Fruit fly (Drosophila melanogaster) whole organism, prepupa: Measurements from ENCODE around the gene CG14187.

ENCODE experiments used
- CG11762 ChIP-seq: fragments of 200-800 bp; sonication (Bioruptor generic); optimal IDR thresholded peaks from 3 replicates; lab custom pipeline; 2016; ENCODE audit warnings: missing biosample characterization, missing genetic modification characterization; ENCODE audit not compliant: insufficient read depth
- CG32006 ChIP-seq: fragments of 200-800 bp; sonication (Bioruptor generic); optimal IDR thresholded peaks from 3 replicates; lab custom pipeline; 2017; ENCODE audit warnings: missing biosample characterization, mild to moderate bottlenecking, missing genetic modification characterization
- CG4318 ChIP-seq: fragments of 200-800 bp; sonication (Bioruptor generic); optimal IDR thresholded peaks from 3 replicates; lab custom pipeline; 2017; ENCODE audit warnings: missing biosample characterization, mild to moderate bottlenecking, missing genetic modification characterization
- CG6808 ChIP-seq: fragments of 200-800 bp; sonication (Bioruptor generic); optimal IDR thresholded peaks from 3 replicates; lab custom pipeline; 2017; ENCODE audit warnings: missing biosample characterization, missing genetic modification characterization, mild to moderate bottlenecking, moderate library complexity, missing genetic modification reagents
- CG8319 ChIP-seq: fragments of 200-800 bp; sonication (Bioruptor generic); optimal IDR thresholded peaks from 3 replicates; lab custom pipeline; 2016; ENCODE audit warnings: missing biosample characterization, missing genetic modification characterization
- Gug ChIP-seq: fragments of 200-800 bp; sonication (Bioruptor generic); IDR thresholded peaks from 2 replicates; pipeline ENCODE4 v1.3.6; 2022; ENCODE audit warnings: missing biosample characterization, missing genetic modification characterization
- achi ChIP-seq: fragments of 200-800 bp; sonication (Bioruptor generic); optimal IDR thresholded peaks from 3 replicates; lab custom pipeline; 2016; ENCODE audit warnings: missing biosample characterization, missing genetic modification characterization
- acj6 ChIP-seq: fragments of 200-800 bp; sonication (Bioruptor generic); optimal IDR thresholded peaks from 3 replicates; lab custom pipeline; 2016; ENCODE audit warnings: missing biosample characterization, missing genetic modification characterization

dm6 chr3L:20103777-20104542, 8.7 kb downstream of the CG14187 start, which contains the start of gene CG14186:
- no peak for TF ChIP-seq CG8319 (GFP tag; lab: Kevin White, UChicago)
- no peak for TF ChIP-seq acj6 (GFP tag; lab: Kevin White, UChicago)
- TF ChIP-seq Gug (GFP tag; lab: Robert Waterston, UW): no peak
- no peak for TF ChIP-seq CG6808 (GFP tag; lab: Kevin White, UChicago)
- TF ChIP-seq CG11762 (GFP tag; lab: Kevin White, UChicago): no peak
- TF ChIP-seq CG32006 (GFP tag; lab: Kevin White, UChicago): no peak
- no peak for TF ChIP-seq CG4318 (GFP tag; lab: Kevin White, UChicago)
- TF ChIP-seq achi: no peak
